Worm (Caenorhabditis elegans) whole organism, L2 larva: ENCODE results near the gene clec-47.

Experiments
- C34F6.9 ChIP-seq: fragments of 150-350 bp; optimal IDR thresholded peaks from 2 replicates; lab custom pipeline; 2014; ENCODE audit warnings: missing biosample characterization, missing genetic modification characterization
- F13H6.1 ChIP-seq: sonication (generic microtip); optimal IDR thresholded peaks from 2 replicates; lab custom pipeline; 2016; ENCODE audit warnings: missing genetic modification characterization, missing compliant biosample characterization
- Y55F3AM.14 ChIP-seq: fragments of 200-800 bp; sonication (Bioruptor generic); optimal IDR thresholded peaks from 2 replicates; lab custom pipeline; 2018; ENCODE audit warnings: mild to moderate bottlenecking, missing genetic modification characterization, missing compliant biosample characterization
- alr-1 ChIP-seq: fragments of 150-350 bp; optimal IDR thresholded peaks from 2 replicates; lab custom pipeline; 2014; ENCODE audit warnings: missing biosample characterization, missing genetic modification characterization
- aly-2 ChIP-seq: fragments of 150-350 bp; optimal IDR thresholded peaks from 2 replicates; lab custom pipeline; 2014; ENCODE audit warnings: missing biosample characterization, missing genetic modification characterization
- ama-1 ChIP-seq: fragments of 150-350 bp; optimal IDR thresholded peaks from 2 replicates; lab custom pipeline; 2018; ENCODE audit warnings: inconsistent platforms
- blmp-1 ChIP-seq: sonication (generic microtip); optimal IDR thresholded peaks from 2 replicates; lab custom pipeline; 2017; ENCODE audit warnings: missing genetic modification characterization, mild to moderate bottlenecking, missing compliant biosample characterization, antibody characterized with exemption, moderate library complexity; ENCODE audit not compliant: insufficient read depth
- ceh-16 ChIP-seq: fragments of 150-350 bp; optimal IDR thresholded peaks from 2 replicates; lab custom pipeline; 2014; ENCODE audit warnings: missing biosample characterization, missing genetic modification characterization
- ceh-82 ChIP-seq: fragments of 150-350 bp; optimal IDR thresholded peaks from 2 replicates; lab custom pipeline; 2014; ENCODE audit warnings: missing biosample characterization, missing genetic modification characterization
- crh-2 ChIP-seq: sonication (generic microtip); optimal IDR thresholded peaks from 2 replicates; lab custom pipeline; 2017; ENCODE audit warnings: missing biosample characterization, missing genetic modification characterization
- dmd-4 ChIP-seq: sonication (generic microtip); optimal IDR thresholded peaks from 2 replicates; lab custom pipeline; 2017; ENCODE audit warnings: missing biosample characterization, missing genetic modification characterization
- egl-27 ChIP-seq: sonication (generic microtip); optimal IDR thresholded peaks from 3 replicates; lab custom pipeline; 2017; ENCODE audit warnings: missing biosample characterization, missing genetic modification reagents, missing genetic modification characterization
- elt-1 ChIP-seq: fragments of 150-350 bp; optimal IDR thresholded peaks from 2 replicates; lab custom pipeline; 2014; ENCODE audit warnings: missing biosample characterization, missing genetic modification characterization
- elt-3 ChIP-seq: sonication (generic microtip); optimal IDR thresholded peaks from 2 replicates; lab custom pipeline; 2017; ENCODE audit warnings: missing biosample characterization, missing genetic modification characterization
- fos-1 ChIP-seq: fragments of 150-350 bp; optimal IDR thresholded peaks from 2 replicates; lab custom pipeline; 2014; ENCODE audit warnings: missing biosample characterization, missing genetic modification characterization
- gmeb-1 ChIP-seq: fragments of 150-350 bp; optimal IDR thresholded peaks from 2 replicates; lab custom pipeline; 2014; ENCODE audit warnings: missing biosample characterization, missing genetic modification characterization
- lin-13 ChIP-seq: fragments of 150-350 bp; optimal IDR thresholded peaks from 2 replicates; lab custom pipeline; 2014; ENCODE audit warnings: missing biosample characterization, missing genetic modification reagents, missing genetic modification characterization
- lin-39 ChIP-seq: fragments of 150-350 bp; optimal IDR thresholded peaks from 2 replicates; lab custom pipeline; 2014; ENCODE audit warnings: missing biosample characterization, missing genetic modification reagents, missing genetic modification characterization
- lsy-2 ChIP-seq, 2 experiments: fragments of 150-350 bp in 1 of 2; sonication (generic microtip) in 1 of 2; optimal IDR thresholded peaks; 2 replicates each; lab custom pipeline; 2014 to 2017; ENCODE audit warnings: missing biosample characterization in 2 of 2, missing genetic modification characterization in 2 of 2
- mab-5 ChIP-seq: fragments of 150-350 bp; optimal IDR thresholded peaks from 2 replicates; lab custom pipeline; 2014; ENCODE audit warnings: missing biosample characterization, missing genetic modification characterization
- mbf-1 ChIP-seq: sonication (generic microtip); optimal IDR thresholded peaks from 2 replicates; lab custom pipeline; 2017; ENCODE audit warnings: missing biosample characterization, missing genetic modification characterization
- nhr-10 ChIP-seq: sonication (generic microtip); optimal IDR thresholded peaks from 2 replicates; lab custom pipeline; 2017; ENCODE audit warnings: missing biosample characterization, missing genetic modification characterization
- nhr-11 ChIP-seq: fragments of 150-350 bp; optimal IDR thresholded peaks from 2 replicates; lab custom pipeline; 2014; ENCODE audit warnings: missing biosample characterization, missing genetic modification characterization
- nhr-12 ChIP-seq: fragments of 150-350 bp; optimal IDR thresholded peaks from 2 replicates; lab custom pipeline; 2014; ENCODE audit warnings: missing biosample characterization, missing genetic modification characterization
- nhr-21 ChIP-seq: fragments of 150-350 bp; optimal IDR thresholded peaks from 2 replicates; lab custom pipeline; 2014; ENCODE audit warnings: missing biosample characterization, missing genetic modification characterization
- nhr-77 ChIP-seq: fragments of 150-350 bp; optimal IDR thresholded peaks from 2 replicates; lab custom pipeline; 2014; ENCODE audit warnings: missing biosample characterization, missing genetic modification characterization
- peb-1 ChIP-seq: fragments of 150-350 bp; optimal IDR thresholded peaks from 2 replicates; lab custom pipeline; 2014; ENCODE audit warnings: missing biosample characterization, missing genetic modification characterization
- sem-4 ChIP-seq: fragments of 150-350 bp; optimal IDR thresholded peaks from 2 replicates; lab custom pipeline; 2014; ENCODE audit warnings: missing biosample characterization, missing genetic modification reagents, missing genetic modification characterization
- skn-1 ChIP-seq: sonication (generic microtip); optimal IDR thresholded peaks from 2 replicates; lab custom pipeline; 2017; ENCODE audit warnings: missing biosample characterization, missing genetic modification characterization
- sma-3 ChIP-seq: sonication (generic microtip); optimal IDR thresholded peaks from 2 replicates; lab custom pipeline; 2016; ENCODE audit warnings: missing genetic modification reagents, missing genetic modification characterization, missing compliant biosample characterization
- snpc-4 ChIP-seq: fragments of 150-350 bp; optimal IDR thresholded peaks from 2 replicates; lab custom pipeline; 2014; ENCODE audit warnings: missing biosample characterization, missing genetic modification characterization
- unc-39 ChIP-seq: fragments of 150-350 bp; optimal IDR thresholded peaks from 2 replicates; lab custom pipeline; 2014; ENCODE audit warnings: missing biosample characterization, missing genetic modification characterization
- unc-62 ChIP-seq: fragments of 150-350 bp; optimal IDR thresholded peaks from 2 replicates; lab custom pipeline; 2014; ENCODE audit warnings: missing biosample characterization, missing genetic modification reagents, missing genetic modification characterization
- ztf-11 ChIP-seq: sonication (generic microtip); optimal IDR thresholded peaks from 2 replicates; lab custom pipeline; 2017; ENCODE audit warnings: missing biosample characterization, missing genetic modification characterization
- ztf-4 ChIP-seq: fragments of 150-350 bp; optimal IDR thresholded peaks from 2 replicates; lab custom pipeline; 2014; ENCODE audit warnings: missing biosample characterization, missing genetic modification characterization

Gene clec-47

DNA sequence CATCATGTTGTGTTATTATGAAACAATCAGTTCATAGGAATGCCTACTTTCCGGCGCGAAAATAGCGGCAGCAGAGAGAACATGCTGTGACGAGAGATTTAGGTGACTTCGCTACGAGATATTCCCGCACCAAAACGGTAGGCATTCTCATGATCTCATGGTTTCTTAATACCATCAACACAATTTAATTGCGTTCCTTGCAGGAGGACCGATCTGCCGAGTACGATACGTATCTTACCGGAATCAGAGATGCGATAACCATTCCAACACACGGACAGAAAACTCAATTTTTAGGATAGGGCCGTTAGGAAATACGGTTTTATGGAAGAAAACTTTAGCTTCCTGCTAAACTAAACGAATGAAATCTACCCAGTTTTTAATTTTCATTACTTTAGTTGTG lies 26.8 kb upstream of the clec-47 start, which contains the start of gene T09F5.1:
Gene T09F5.1, plus strand, starts transcription at position 301 of the 400 bp plus-strand sequence.
- no peak for TF ChIP-seq mab-5 (tag; lab: Kevin White, UChicago)
- no peak for TF ChIP-seq blmp-1 (tag; lab: Kevin White, UChicago)
- TF ChIP-seq dmd-4 (tag; lab: Kevin White, UChicago) = no peak
- TF ChIP-seq nhr-77 (tag; lab: Kevin White, UChicago) = no peak
- TF ChIP-seq alr-1 (tag; lab: Kevin White, UChicago) = no peak

DNA sequence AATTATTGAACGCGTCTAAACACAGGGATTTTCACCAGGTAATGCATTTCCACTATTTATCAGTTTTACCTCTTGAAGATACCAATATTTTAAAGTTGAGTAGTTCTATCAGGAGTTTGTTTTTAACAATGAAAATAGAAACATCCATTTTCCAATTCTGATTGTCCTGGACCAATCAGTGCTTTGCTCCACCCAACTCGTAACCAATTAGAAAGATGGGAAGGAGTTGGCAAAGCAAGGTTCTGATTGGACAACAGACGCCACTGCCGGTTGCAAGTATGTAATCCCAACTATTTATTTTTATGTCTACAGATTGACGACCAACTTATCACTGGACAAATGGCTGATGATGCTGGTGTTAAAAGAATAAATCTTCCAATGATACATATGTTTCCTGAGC lies 25.4 kb upstream of the clec-47 start:
- TF ChIP-seq mab-5 (tag; lab: Kevin White, UChicago) (no peak), Y55F3AM.14 (GFP tag; lab: Kevin White, UChicago) (no peak)

DNA sequence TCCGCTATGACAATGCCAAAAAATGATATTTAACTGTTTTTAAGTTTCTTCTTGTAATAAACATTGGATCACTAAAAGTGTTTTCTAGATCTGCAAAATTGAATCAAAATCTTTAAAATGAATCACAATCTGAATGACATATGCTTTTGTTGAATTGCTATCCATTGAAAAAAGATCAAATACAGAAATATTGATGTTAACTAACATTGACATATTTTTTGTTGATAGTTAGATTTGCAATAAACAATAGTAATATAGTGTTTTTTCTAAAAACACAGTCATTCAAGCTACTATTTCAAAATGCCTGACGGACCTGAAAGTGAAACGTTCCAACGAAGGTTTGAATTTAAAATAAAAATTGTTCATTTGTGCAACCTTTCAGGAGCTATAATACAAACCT lies 24.9 kb upstream of the clec-47 start, which contains the start of gene T09F5.2:
Gene T09F5.2, plus strand, starts transcription at position 301 of the 400 bp plus-strand sequence.
- TF ChIP-seq F13H6.1 (tag; lab: Kevin White, UChicago) = no peak

DNA sequence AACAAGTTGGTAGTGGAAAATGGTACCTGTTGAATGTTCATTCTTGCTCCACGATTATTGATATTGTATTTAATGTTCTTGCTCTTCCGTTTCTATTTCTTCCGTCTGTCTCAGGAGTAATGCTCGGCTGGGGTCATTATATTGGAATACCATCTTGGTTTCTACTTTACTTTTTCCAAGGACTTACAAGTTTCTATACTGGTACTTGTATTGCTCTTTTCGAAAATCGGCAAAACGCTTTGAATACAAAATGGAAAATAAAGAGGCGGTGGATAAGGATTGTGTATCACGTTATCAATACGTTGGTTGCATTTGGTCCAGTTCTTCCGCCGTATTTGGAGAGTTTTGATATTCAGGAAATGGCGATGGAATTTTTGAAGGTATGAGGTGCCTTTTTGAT lies 23.5 kb upstream of the clec-47 start:
- TF ChIP-seq lin-13 (GFP tag; lab: Kevin White, UChicago) (no peak), crh-2 (tag; lab: Kevin White, UChicago) (no peak), ceh-16 (no peak), C34F6.9 (no peak), dmd-4 (tag; lab: Kevin White, UChicago) (no peak), F13H6.1 (tag; lab: Kevin White, UChicago) (no peak), elt-1 (tag; lab: Kevin White, UChicago) (no peak), ztf-4 (tag; lab: Kevin White, UChicago) (no peak), ama-1 (no peak), nhr-10 (tag; lab: Kevin White, UChicago) (no peak), ztf-11 (tag; lab: Kevin White, UChicago) (no peak)

DNA sequence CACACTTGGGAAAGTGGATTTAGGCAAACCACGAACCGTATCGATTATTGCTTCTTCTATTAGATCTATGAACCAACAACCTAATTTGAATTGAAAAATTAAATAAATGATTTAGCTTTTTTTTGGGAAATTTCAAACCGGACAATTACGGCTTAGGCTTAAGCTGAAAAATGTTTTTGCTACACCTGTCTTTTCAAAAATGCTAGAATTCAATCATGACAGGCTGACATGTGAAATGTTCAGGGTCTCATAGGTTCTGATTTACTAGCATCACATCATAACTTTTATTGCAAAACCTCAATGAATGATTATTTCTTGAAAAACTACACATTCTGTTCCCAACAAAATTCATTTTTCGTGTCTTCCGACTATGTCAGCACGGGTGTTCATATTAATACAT lies 22.3 kb upstream of the clec-47 start, which contains the start of gene srh-55:
Gene srh-55, plus strand, starts transcription at position 301 of the 400 bp plus-strand sequence.
- no peak for TF ChIP-seq gmeb-1 (tag; lab: Kevin White, UChicago)
- TF ChIP-seq alr-1 (tag; lab: Kevin White, UChicago) = no peak
- no peak for TF ChIP-seq skn-1 (tag; lab: Kevin White, UChicago)
- no peak for TF ChIP-seq mab-5 (tag; lab: Kevin White, UChicago)
- TF ChIP-seq mbf-1 (tag; lab: Kevin White, UChicago) = no peak
- TF ChIP-seq nhr-21 (tag; lab: Kevin White, UChicago) = no peak
- no peak for TF ChIP-seq aly-2 (tag; lab: Kevin White, UChicago)
- no peak for TF ChIP-seq egl-27
- TF ChIP-seq unc-62 (GFP tag; lab: Kevin White, UChicago) = no peak
- TF ChIP-seq fos-1 (tag; lab: Kevin White, UChicago) = no peak
- no peak for TF ChIP-seq ztf-4 (tag; lab: Kevin White, UChicago)
- TF ChIP-seq dmd-4 (tag; lab: Kevin White, UChicago) = no peak
- no peak for TF ChIP-seq peb-1 (tag; lab: Kevin White, UChicago)

DNA sequence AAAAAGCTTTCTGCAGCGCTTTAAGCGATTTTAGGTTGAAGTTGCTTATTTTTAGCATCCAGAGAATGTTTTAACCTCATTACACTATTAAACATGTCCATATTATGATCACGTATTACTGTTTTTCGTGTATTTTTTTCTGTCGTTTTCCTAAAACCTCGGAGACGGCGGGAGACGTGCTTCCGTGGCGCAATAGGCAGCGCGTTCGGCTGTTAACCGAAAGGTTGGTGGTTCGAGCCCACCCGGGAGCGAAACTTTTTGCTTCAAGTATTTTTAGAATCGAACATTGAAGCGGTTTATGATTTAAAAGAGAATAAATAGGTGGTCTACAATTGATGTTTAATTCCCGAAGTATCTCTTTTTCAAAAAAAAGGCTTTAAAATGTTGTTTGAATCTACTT lies 19.1 kb upstream of the clec-47 start:
- peak; percentile 22 for TF ChIP-seq sma-3
- peak; percentile 8 for TF ChIP-seq fos-1 (tag; lab: Kevin White, UChicago)
- no peak for TF ChIP-seq elt-3 (tag; lab: Kevin White, UChicago)
- TF ChIP-seq lin-39 (tag; lab: Kevin White, UChicago) = no peak
- TF ChIP-seq, all 48 proteins: peak for 2

DNA sequence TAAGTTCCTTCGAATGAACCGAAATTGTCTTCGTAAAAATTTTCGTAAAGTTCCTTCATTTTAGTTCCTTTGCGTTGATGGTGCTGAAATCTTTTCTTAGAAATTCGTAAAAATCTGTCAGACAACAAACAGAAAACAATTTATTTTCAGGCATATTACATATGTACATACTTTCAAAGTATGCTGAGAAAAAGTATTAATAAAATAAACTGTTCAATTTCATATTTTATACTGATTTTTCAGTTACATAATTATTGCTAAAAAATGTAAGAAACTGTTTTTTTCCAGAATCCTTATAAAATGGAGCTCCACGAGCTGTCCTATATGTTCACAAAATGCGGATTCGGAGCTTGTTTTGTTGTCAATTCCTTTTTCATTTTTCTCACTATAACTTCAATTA lies 16.9 kb upstream of the clec-47 start, which contains the start of gene str-45:
Gene str-45, plus strand, starts transcription at position 301 of the 400 bp plus-strand sequence.
- TF ChIP-seq nhr-12 (tag; lab: Kevin White, UChicago) = no peak
- TF ChIP-seq sem-4 (tag; lab: Kevin White, UChicago) = no peak
- TF ChIP-seq alr-1 (tag; lab: Kevin White, UChicago) = no peak
- no peak for TF ChIP-seq aly-2 (tag; lab: Kevin White, UChicago)
- no peak for TF ChIP-seq blmp-1 (tag; lab: Kevin White, UChicago)
- no peak for TF ChIP-seq nhr-10 (tag; lab: Kevin White, UChicago)
- TF ChIP-seq mab-5 (tag; lab: Kevin White, UChicago) = no peak
- TF ChIP-seq lsy-2 (tag; optimal IDR thresholded peaks at IDR 0.05; lab: Kevin White, UChicago) = no peak
- TF ChIP-seq ama-1 = no peak
- no peak for TF ChIP-seq nhr-11 (tag; lab: Kevin White, UChicago)
- TF ChIP-seq snpc-4 = no peak
- TF ChIP-seq lin-13 (GFP tag; lab: Kevin White, UChicago) = no peak
- no peak for TF ChIP-seq ceh-82 (tag; lab: Kevin White, UChicago)
- no peak for TF ChIP-seq F13H6.1 (tag; lab: Kevin White, UChicago)
- no peak for TF ChIP-seq peb-1 (tag; lab: Kevin White, UChicago)
- TF ChIP-seq unc-62 (GFP tag; lab: Kevin White, UChicago) = no peak
- TF ChIP-seq unc-39 = no peak
- TF ChIP-seq gmeb-1 (tag; lab: Kevin White, UChicago) = no peak
- TF ChIP-seq skn-1 (tag; lab: Kevin White, UChicago) = no peak
- TF ChIP-seq, all 48 proteins: peak for 0
